Worm (Caenorhabditis elegans): ENCODE results near the gene W01B6.8.

DNA sequence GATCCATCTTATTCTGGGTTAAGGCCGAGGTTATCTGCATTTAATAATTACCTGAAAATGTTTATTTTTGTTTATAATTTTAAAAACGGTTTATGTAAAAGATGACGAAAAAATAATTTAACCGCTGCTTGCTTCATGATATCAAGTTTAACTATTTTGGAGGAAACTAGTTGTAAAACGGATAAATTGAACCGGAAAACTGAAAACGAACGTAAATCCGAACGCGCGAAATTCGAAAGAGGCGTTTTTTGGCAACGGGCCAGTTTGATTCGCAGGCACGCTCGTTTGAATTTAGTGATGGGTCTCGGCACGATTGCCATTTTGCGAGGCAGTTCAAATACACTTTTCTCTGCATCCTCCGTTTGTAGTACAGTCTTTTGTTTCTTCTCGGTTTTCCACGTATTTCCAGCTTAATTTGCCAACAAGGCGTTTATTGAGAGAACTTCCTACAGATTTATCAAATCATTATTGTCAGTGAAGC is 44.8 kb upstream of the W01B6.8 start, which contains the start of the genes gtbp-1 and K08F4.3:
- TF ChIP-seq lin-39 (tag; optimal IDR thresholded peaks at IDR 0.05), result peak; percentile 77
- TF ChIP-seq ztf-11 (tag; optimal IDR thresholded peaks at IDR 0.05), result no peak
- peak in 1 of 3 experiments; percentile 12 for TF ChIP-seq elt-3 (tag; optimal IDR thresholded peaks at IDR 0.05)
- TF ChIP-seq lin-15B (tag; optimal IDR thresholded peaks at IDR 0.05), result peak; percentile 94
- peak; percentile 90 for TF ChIP-seq nfya-1 (tag; optimal IDR thresholded peaks at IDR 0.05; ENCODE audit: insufficient read depth)
- TF ChIP-seq ama-1 (optimal IDR thresholded peaks at IDR 0.05), result peak; percentile 23
- no peak for TF ChIP-seq mdl-1 (tag; optimal IDR thresholded peaks at IDR 0.05)
- no peak for TF ChIP-seq unc-39 (tag; optimal IDR thresholded peaks at IDR 0.05)
- no peak for TF ChIP-seq nhr-77 (tag; optimal IDR thresholded peaks at IDR 0.05)

Data from whole organism, L3 larva.